Fruit fly (Drosophila melanogaster) whole organism, embryonic: ENCODE results near the gene jus.

ENCODE experiments used
- CG10462 ChIP-seq: fragments of 200-800 bp; sonication (Bioruptor generic); optimal IDR thresholded peaks from 2 replicates; lab custom pipeline; 2016; ENCODE audit warnings: missing biosample characterization, missing genetic modification characterization
- CG10959 ChIP-seq: fragments of 200-800 bp; sonication (Bioruptor generic); IDR thresholded peaks from 2 replicates; pipeline ENCODE4 v1.3.6; 2022; ENCODE audit warnings: missing biosample characterization, missing genetic modification characterization
- CG11085 ChIP-seq: fragments of 200-800 bp; sonication (Bioruptor generic); IDR thresholded peaks from 2 replicates; pipeline ENCODE4 v1.3.6; 2022; ENCODE audit warnings: missing biosample characterization, missing genetic modification characterization
- CG11093 ChIP-seq: fragments of 200-800 bp; sonication (Bioruptor generic); IDR thresholded peaks from 3 replicates; pipeline ENCODE4 v1.3.6; 2022; ENCODE audit warnings: missing biosample characterization, missing genetic modification characterization
- CG1233 ChIP-seq: fragments of 200-800 bp; sonication (Bioruptor generic); optimal IDR thresholded peaks from 4 replicates; lab custom pipeline; 2018; ENCODE audit warnings: missing biosample characterization, mild to moderate bottlenecking, missing genetic modification characterization
- CG13624 ChIP-seq: fragments of 200-800 bp; sonication (Bioruptor generic); optimal IDR thresholded peaks from 2 replicates; lab custom pipeline; 2016; ENCODE audit warnings: missing biosample characterization, missing genetic modification characterization
- CG15696 ChIP-seq: fragments of 200-800 bp; sonication (Bioruptor generic); optimal IDR thresholded peaks from 2 replicates; lab custom pipeline; 2019; ENCODE audit warnings: missing biosample characterization, mild to moderate bottlenecking, missing genetic modification characterization, moderate library complexity
- CG17186 ChIP-seq: fragments of 200-800 bp; sonication (Bioruptor generic); optimal IDR thresholded peaks from 3 replicates; lab custom pipeline; 2017; ENCODE audit warnings: missing biosample characterization, missing genetic modification reagents, missing genetic modification characterization
- CG17361 ChIP-seq: fragments of 200-800 bp; sonication (Bioruptor generic); IDR thresholded peaks from 3 replicates; pipeline ENCODE4 v1.3.6; 2022; ENCODE audit warnings: missing biosample characterization, missing genetic modification characterization
- CG17912 ChIP-seq: fragments of 200-800 bp; sonication (Bioruptor generic); optimal IDR thresholded peaks from 2 replicates; lab custom pipeline; 2018; ENCODE audit warnings: missing biosample characterization, mild to moderate bottlenecking, missing genetic modification characterization
- CG5953 ChIP-seq: fragments of 200-800 bp; sonication (Bioruptor generic); IDR thresholded peaks from 2 replicates; pipeline ENCODE4 v1.3.6; 2022; ENCODE audit warnings: missing biosample characterization, missing genetic modification characterization
- CG6683 ChIP-seq: fragments of 200-800 bp; sonication (Bioruptor generic); optimal IDR thresholded peaks from 2 replicates; lab custom pipeline; 2017; ENCODE audit warnings: missing biosample characterization, mild to moderate bottlenecking, missing genetic modification characterization, missing genetic modification reagents
- CG7963 ChIP-seq: fragments of 200-800 bp; sonication (Bioruptor generic); IDR thresholded peaks from 3 replicates; pipeline ENCODE4 v1.3.6; 2022; ENCODE audit warnings: missing biosample characterization, missing genetic modification characterization; ENCODE audit not compliant: partially characterized antibody
- CG9215 ChIP-seq: fragments of 200-800 bp; sonication (Bioruptor generic); IDR thresholded peaks from 2 replicates; pipeline ENCODE4 v1.3.6; 2022; ENCODE audit warnings: missing biosample characterization, missing genetic modification characterization
- CkIIα-i1 ChIP-seq: fragments of 200-800 bp; sonication (Bioruptor generic); IDR thresholded peaks from 2 replicates; pipeline ENCODE4 v1.3.6; 2022; ENCODE audit warnings: missing biosample characterization, missing genetic modification characterization
- Dip3 ChIP-seq: fragments of 200-800 bp; sonication (Bioruptor generic); optimal IDR thresholded peaks from 3 replicates; lab custom pipeline; 2016; ENCODE audit warnings: missing biosample characterization, missing genetic modification characterization
- Drgx ChIP-seq: fragments of 200-800 bp; sonication (Bioruptor generic); IDR thresholded peaks from 2 replicates; pipeline ENCODE4 v1.3.6; 2022; ENCODE audit warnings: missing biosample characterization, missing genetic modification characterization
- H15 ChIP-seq: fragments of 200-800 bp; sonication (Bioruptor generic); IDR thresholded peaks from 3 replicates; pipeline ENCODE4 v1.3.6; 2022; ENCODE audit warnings: missing biosample characterization, missing genetic modification characterization
- HmgD ChIP-seq: fragments of 200-800 bp; sonication (Bioruptor generic); optimal IDR thresholded peaks from 3 replicates; lab custom pipeline; 2016; ENCODE audit warnings: missing biosample characterization, missing genetic modification characterization
- Hsf ChIP-seq: fragments of 200-800 bp; sonication (Bioruptor generic); optimal IDR thresholded peaks from 3 replicates; lab custom pipeline; 2016; ENCODE audit warnings: missing biosample characterization, missing genetic modification characterization
- Meics ChIP-seq: fragments of 200-800 bp; sonication (Bioruptor generic); optimal IDR thresholded peaks from 2 replicates; lab custom pipeline; 2017; ENCODE audit warnings: missing biosample characterization, mild to moderate bottlenecking, missing genetic modification characterization
- Mes4 ChIP-seq: fragments of 200-800 bp; sonication (Bioruptor generic); optimal IDR thresholded peaks from 2 replicates; lab custom pipeline; 2016; ENCODE audit warnings: missing biosample characterization, missing genetic modification characterization
- Neu2 ChIP-seq: fragments of 200-800 bp; sonication (Bioruptor generic); optimal IDR thresholded peaks from 3 replicates; lab custom pipeline; 2016; ENCODE audit warnings: missing biosample characterization, missing genetic modification characterization, borderline replicate concordance
- Ptx1 ChIP-seq: fragments of 200-800 bp; sonication (Bioruptor generic); IDR thresholded peaks from 2 replicates; pipeline ENCODE4 v1.3.6; 2022; ENCODE audit warnings: missing biosample characterization, missing genetic modification characterization
- Ravus ChIP-seq: fragments of 200-800 bp; sonication (Bioruptor generic); IDR thresholded peaks from 2 replicates; pipeline ENCODE4 v1.3.6; 2022; ENCODE audit warnings: missing biosample characterization, missing genetic modification characterization
- Usf ChIP-seq: fragments of 200-800 bp; sonication (Bioruptor generic); optimal IDR thresholded peaks from 2 replicates; lab custom pipeline; 2017; ENCODE audit warnings: missing genotype, missing biosample characterization, missing genetic modification characterization
- cas ChIP-seq: fragments of 200-800 bp; sonication (Bioruptor generic); IDR thresholded peaks from 2 replicates; pipeline ENCODE4 v1.3.6; 2022; ENCODE audit warnings: missing biosample characterization, missing genetic modification characterization
- chm ChIP-seq: fragments of 200-800 bp; sonication (Bioruptor generic); IDR thresholded peaks from 2 replicates; pipeline ENCODE4 v1.3.6; 2022; ENCODE audit warnings: missing biosample characterization, missing genetic modification characterization
- dimm ChIP-seq: fragments of 200-800 bp; sonication (Bioruptor generic); IDR thresholded peaks from 2 replicates; pipeline ENCODE4 v1.3.6; 2022; ENCODE audit warnings: missing biosample characterization, missing genetic modification characterization
- esg ChIP-seq: fragments of 200-800 bp; sonication (Bioruptor generic); conservative IDR thresholded peaks from 2 replicates; pipeline ENCODE4 v1.3.6; 2022; ENCODE audit warnings: missing biosample characterization, missing genetic modification characterization
- ewg ChIP-seq: fragments of 200-800 bp; sonication (Bioruptor generic); optimal IDR thresholded peaks from 3 replicates; lab custom pipeline; 2017; ENCODE audit warnings: mild to moderate bottlenecking, missing biosample characterization, missing genetic modification reagents, missing genetic modification characterization
- eyg ChIP-seq: fragments of 200-800 bp; sonication (Bioruptor generic); optimal IDR thresholded peaks from 3 replicates; lab custom pipeline; 2016; ENCODE audit warnings: missing biosample characterization, missing genetic modification characterization
- fd64A ChIP-seq: fragments of 200-800 bp; sonication (Bioruptor generic); optimal IDR thresholded peaks from 3 replicates; lab custom pipeline; 2018; ENCODE audit warnings: missing biosample characterization, mild to moderate bottlenecking, missing genetic modification characterization
- hth ChIP-seq: fragments of >200 bp; optimal IDR thresholded peaks from 2 replicates; lab custom pipeline; 2017; ENCODE audit warnings: inconsistent platforms
- jumu ChIP-seq: fragments of 200-800 bp; sonication (Bioruptor generic); optimal IDR thresholded peaks from 3 replicates; lab custom pipeline; 2016; ENCODE audit warnings: missing biosample characterization, missing genetic modification characterization
- lab ChIP-seq: fragments of 200-800 bp; sonication (Bioruptor generic); optimal IDR thresholded peaks from 3 replicates; lab custom pipeline; 2017; ENCODE audit warnings: missing biosample characterization, missing genetic modification characterization, mild to moderate bottlenecking, moderate library complexity, missing genetic modification reagents
- nmo ChIP-seq: fragments of 200-800 bp; sonication (Bioruptor generic); optimal IDR thresholded peaks from 2 replicates; lab custom pipeline; 2018; ENCODE audit warnings: missing biosample characterization, mild to moderate bottlenecking, missing genetic modification characterization, moderate library complexity
- onecut ChIP-seq: fragments of 200-800 bp; sonication (Bioruptor generic); IDR thresholded peaks from 2 replicates; pipeline ENCODE4 v1.3.6; 2022; ENCODE audit warnings: missing biosample characterization, missing genetic modification characterization
- peb ChIP-seq: fragments of 200-800 bp; sonication (Bioruptor generic); IDR thresholded peaks from 2 replicates; pipeline ENCODE4 v1.3.6; 2022; ENCODE audit warnings: missing biosample characterization, missing genetic modification characterization
- pho ChIP-seq: fragments of 200-800 bp; sonication (Bioruptor generic); optimal IDR thresholded peaks from 2 replicates; lab custom pipeline; 2016; ENCODE audit warnings: missing biosample characterization, missing genetic modification characterization
- repo ChIP-seq: fragments of 200-800 bp; sonication (Bioruptor generic); optimal IDR thresholded peaks from 2 replicates; lab custom pipeline; 2016; ENCODE audit warnings: missing biosample characterization, missing genetic modification characterization
- slbo ChIP-seq: fragments of 200-800 bp; sonication (Bioruptor generic); IDR thresholded peaks from 2 replicates; pipeline ENCODE4 v1.3.6; 2022; ENCODE audit warnings: missing biosample characterization, missing genetic modification characterization
- sob ChIP-seq: fragments of 200-800 bp; sonication (Bioruptor generic); IDR thresholded peaks from 2 replicates; pipeline ENCODE4 v1.3.6; 2022; ENCODE audit warnings: missing biosample characterization, missing genetic modification characterization
- tin ChIP-seq: fragments of 200-800 bp; sonication (Bioruptor generic); optimal IDR thresholded peaks from 3 replicates; lab custom pipeline; 2016; ENCODE audit warnings: missing biosample characterization, missing genetic modification characterization
- tll ChIP-seq, 2 experiments: fragments of 200-800 bp in 1 of 2; fragments of >200 bp in 1 of 2; sonication (Bioruptor generic) in 1 of 2; optimal IDR thresholded peaks; 2 replicates each; lab custom pipeline; 2017 to 2019; ENCODE audit warnings: missing biosample characterization in 2 of 2, missing genetic modification characterization in 2 of 2, mild to moderate bottlenecking in 1 of 2, moderate library complexity in 1 of 2
- unc-4 ChIP-seq: fragments of 200-800 bp; sonication (Bioruptor generic); IDR thresholded peaks from 2 replicates; pipeline ENCODE4 v1.3.6; 2022; ENCODE audit warnings: missing biosample characterization, missing genetic modification characterization; ENCODE audit not compliant: partially characterized antibody
- unpg ChIP-seq: fragments of 200-800 bp; sonication (Bioruptor generic); optimal IDR thresholded peaks from 3 replicates; lab custom pipeline; 2018; ENCODE audit warnings: missing biosample characterization, mild to moderate bottlenecking, missing genetic modification characterization, moderate library complexity
- usp ChIP-seq: fragments of >200 bp; optimal IDR thresholded peaks from 2 replicates; lab custom pipeline; 2017; ENCODE audit warnings: missing biosample characterization, missing genetic modification characterization
- wdn ChIP-seq: fragments of 200-800 bp; sonication (Bioruptor generic); IDR thresholded peaks from 2 replicates; pipeline ENCODE4 v1.3.6; 2022; ENCODE audit warnings: missing biosample characterization, missing genetic modification characterization
- wek ChIP-seq: fragments of 200-800 bp; sonication (Bioruptor generic); optimal IDR thresholded peaks from 3 replicates; lab custom pipeline; 2018; ENCODE audit warnings: missing biosample characterization, mild to moderate bottlenecking, missing genetic modification characterization, moderate library complexity
- zen2 ChIP-seq: fragments of 200-800 bp; sonication (Bioruptor generic); IDR thresholded peaks from 3 replicates; pipeline ENCODE4 v1.3.6; 2022; ENCODE audit warnings: missing biosample characterization, missing genetic modification characterization; ENCODE audit not compliant: partially characterized antibody

The jus gene

DNA sequence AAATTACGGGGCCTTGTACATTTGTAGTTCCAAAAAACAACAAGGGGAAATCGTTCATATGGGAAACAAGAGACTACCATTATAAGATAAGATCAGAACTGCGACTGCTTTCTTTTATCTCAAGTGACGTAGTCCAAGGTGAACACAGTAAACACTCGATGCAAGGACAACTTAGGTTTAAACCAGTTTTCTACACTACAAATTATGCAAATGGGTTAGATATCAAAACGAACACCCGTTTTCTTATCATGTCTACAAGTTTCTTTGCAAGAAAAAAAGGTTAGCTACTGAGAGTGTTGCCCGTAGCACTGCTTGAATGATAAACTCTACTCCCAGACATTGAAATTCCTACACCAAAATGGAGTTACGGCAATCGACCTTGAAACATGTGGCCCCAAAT lies 70.7 kb downstream of the jus start (continued):
- TF ChIP-seq eyg (no peak), nmo (peak; percentile 76), Meics (peak; percentile 38), CG15696 (tag; lab: Kevin White, UChicago) (peak; percentile 7), CG17186 (GFP tag; lab: Kevin White, UChicago) (no peak), CG13624 (GFP tag; lab: Kevin White, UChicago) (peak; percentile 14), Neu2 (GFP tag; lab: Kevin White, UChicago) (no peak), CG7963 (GFP tag; lab: Robert Waterston, UW) (no peak), CG17912 (no peak), esg (GFP tag; lab: Robert Waterston, UW) (peak; percentile 44; the same call in 1 of the 2 replicates), CG9215 (GFP tag; lab: Robert Waterston, UW) (peak; percentile 56), CG5953 (GFP tag; lab: Robert Waterston, UW) (peak; percentile 41; the same call in 1 of the 2 replicates), hth (lab: Kevin White, UChicago) (no peak), Ptx1 (GFP tag; lab: Robert Waterston, UW) (peak; percentile 81), HmgD (GFP tag; lab: Kevin White, UChicago) (no peak), CG10959 (GFP tag; lab: Robert Waterston, UW) (peak; percentile 70), CG1233 (GFP tag; lab: Kevin White, UChicago) (peak; percentile 53), lab (GFP tag; lab: Kevin White, UChicago) (peak; percentile 50), CG6683 (no peak), tll (GFP tag; optimal IDR thresholded peaks at IDR 0.05; lab: Kevin White, UChicago) (no peak), sob (GFP tag; lab: Robert Waterston, UW) (peak; percentile 72), CG11093 (GFP tag; lab: Robert Waterston, UW) (peak; percentile 64; the same call in 2 of the 3 replicates), CG17361 (GFP tag; lab: Robert Waterston, UW) (peak; percentile 71), wek (GFP tag; lab: Kevin White, UChicago) (peak; percentile 54), Mes4 (GFP tag; lab: Kevin White, UChicago) (peak; percentile 9), wdn (peak; percentile 72), chm (peak; percentile 75), CG11085 (peak; percentile 34; the same call in 1 of the 2 replicates), usp (GFP tag; lab: Kevin White, UChicago) (no peak), CkIIα-i1 (GFP tag; lab: Robert Waterston, UW) (no peak), onecut (GFP tag; lab: Robert Waterston, UW) (peak; percentile 59), Hsf (GFP tag; lab: Kevin White, UChicago) (peak; percentile 65), Dip3 (GFP tag; lab: Kevin White, UChicago) (peak; percentile 44), cas (GFP tag; lab: Robert Waterston, UW) (no peak), peb (GFP tag; lab: Robert Waterston, UW) (peak; percentile 48; the same call in 1 of the 2 replicates), unc-4 (GFP tag; lab: Robert Waterston, UW) (no peak), CG10462 (peak; percentile 14), fd64A (no peak), unpg (GFP tag; lab: Kevin White, UChicago) (peak; percentile 78), jumu (peak; percentile 77), Usf (GFP tag; lab: Kevin White, UChicago) (peak; percentile 2), tin (GFP tag; lab: Kevin White, UChicago) (peak; percentile 32), H15 (peak; percentile 63; the same call in 1 of the 3 replicates), dimm (GFP tag; lab: Robert Waterston, UW) (0 out of 2 replicates have a peak, but pooled peaks have one; percentile 28), repo (GFP tag; lab: Kevin White, UChicago) (peak; percentile 24), slbo (GFP tag; lab: Robert Waterston, UW) (peak; percentile 82), Ravus (GFP tag; lab: Robert Waterston, UW) (peak; percentile 9; the same call in 1 of the 2 replicates), pho (GFP tag; lab: Kevin White, UChicago) (peak; percentile 49), ewg (GFP tag; lab: Kevin White, UChicago) (peak; percentile 42), Drgx (GFP tag; lab: Robert Waterston, UW) (peak; percentile 53), zen2 (GFP tag; lab: Robert Waterston, UW) (no peak)
